Worm (Caenorhabditis elegans) whole organism, L2 larva: ENCODE measurements around the gene spe-42.

Experiments used
- alr-1 ChIP-seq: fragments of 150-350 bp; optimal IDR thresholded peaks from 2 replicates; lab custom pipeline; 2014; ENCODE audit warnings: missing biosample characterization, missing genetic modification characterization
- ama-1 ChIP-seq: fragments of 150-350 bp; optimal IDR thresholded peaks from 2 replicates; lab custom pipeline; 2018; ENCODE audit warnings: inconsistent platforms
- ceh-82 ChIP-seq: fragments of 150-350 bp; optimal IDR thresholded peaks from 2 replicates; lab custom pipeline; 2014; ENCODE audit warnings: missing biosample characterization, missing genetic modification characterization
- fos-1 ChIP-seq: fragments of 150-350 bp; optimal IDR thresholded peaks from 2 replicates; lab custom pipeline; 2014; ENCODE audit warnings: missing biosample characterization, missing genetic modification characterization
- mdl-1 ChIP-seq, 2 experiments: fragments of 150-350 bp in 1 of 2; sonication (generic microtip) in 1 of 2; optimal IDR thresholded peaks; 2 replicates each; lab custom pipeline; 2017; ENCODE audit warnings: missing biosample characterization in 2 of 2, missing genetic modification characterization in 2 of 2
- nhr-11 ChIP-seq: fragments of 150-350 bp; optimal IDR thresholded peaks from 2 replicates; lab custom pipeline; 2014; ENCODE audit warnings: missing biosample characterization, missing genetic modification characterization
- nhr-12 ChIP-seq: fragments of 150-350 bp; optimal IDR thresholded peaks from 2 replicates; lab custom pipeline; 2014; ENCODE audit warnings: missing biosample characterization, missing genetic modification characterization
- nhr-21 ChIP-seq: fragments of 150-350 bp; optimal IDR thresholded peaks from 2 replicates; lab custom pipeline; 2014; ENCODE audit warnings: missing biosample characterization, missing genetic modification characterization
- nhr-23 ChIP-seq: fragments of 150-350 bp; optimal IDR thresholded peaks from 2 replicates; lab custom pipeline; 2014; ENCODE audit warnings: missing biosample characterization, missing genetic modification reagents, missing genetic modification characterization
- nhr-237 ChIP-seq: fragments of 150-350 bp; optimal IDR thresholded peaks from 2 replicates; lab custom pipeline; 2014; ENCODE audit warnings: missing biosample characterization, missing genetic modification characterization
- skn-1 ChIP-seq: sonication (generic microtip); optimal IDR thresholded peaks from 2 replicates; lab custom pipeline; 2017; ENCODE audit warnings: missing biosample characterization, missing genetic modification characterization
- snpc-4 ChIP-seq: fragments of 150-350 bp; optimal IDR thresholded peaks from 2 replicates; lab custom pipeline; 2014; ENCODE audit warnings: missing biosample characterization, missing genetic modification characterization
- unc-39 ChIP-seq: fragments of 150-350 bp; optimal IDR thresholded peaks from 2 replicates; lab custom pipeline; 2014; ENCODE audit warnings: missing biosample characterization, missing genetic modification characterization
- unc-55 ChIP-seq: fragments of 150-350 bp; sonication (generic microtip); optimal IDR thresholded peaks from 3 replicates; lab custom pipeline; 2014; ENCODE audit warnings: missing biosample characterization, missing genetic modification reagents, missing genetic modification characterization

DNA sequence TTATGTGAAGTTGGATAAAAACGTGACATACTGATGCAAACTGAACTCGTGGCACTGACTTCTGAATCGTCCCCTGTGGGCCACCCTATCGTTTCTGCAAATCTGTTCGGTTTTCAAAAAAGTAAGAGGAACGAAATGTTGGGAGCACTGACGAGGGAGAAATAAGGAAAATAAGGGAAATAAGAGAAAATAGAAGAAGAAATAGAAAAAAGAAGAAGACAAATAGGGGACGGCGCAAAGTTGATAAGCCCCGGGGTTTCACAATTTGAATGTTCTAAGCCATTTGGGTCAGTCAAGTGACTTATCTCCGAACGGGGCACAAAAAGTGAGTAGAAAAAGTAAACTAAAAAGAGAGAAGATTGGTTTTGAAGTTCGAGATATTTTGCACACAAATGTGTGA lies 41.2 kb downstream of the spe-42 start, which contains the start of gene W05E10.5:
- TF ChIP-seq nhr-12 (tag; lab: Kevin White, UChicago) (no peak), nhr-237 (tag; lab: Kevin White, UChicago) (no peak), fos-1 (tag; lab: Kevin White, UChicago) (no peak), snpc-4 (tag; lab: Kevin White, UChicago) (no peak), nhr-11 (tag; lab: Kevin White, UChicago) (no peak), mdl-1 (tag; optimal IDR thresholded peaks at IDR 0.05; lab: Kevin White, UChicago) (no peak), unc-55 (GFP tag; lab: Kevin White, UChicago) (no peak), nhr-23 (tag; lab: Kevin White, UChicago) (no peak), alr-1 (tag; lab: Kevin White, UChicago) (no peak), skn-1 (tag; lab: Kevin White, UChicago) (no peak), ama-1 (lab: Kevin White, UChicago) (no peak), ceh-82 (tag; lab: Kevin White, UChicago) (no peak), unc-39 (no peak), nhr-21 (no peak)
